Fruit fly (Drosophila melanogaster): ENCODE results near the gene CG46521.
"Not testable (repeated sequence)": the region's sequence is repeated elsewhere in the genome, so short reads cannot be mapped to it uniquely, and the experiment has no call there.

Gene CG46521

dm6 chrX:22251282-22251681 is 9.9 kb downstream of the CG46521 start, which contains the start of gene CG41562:
TSS of gene CG41562 (plus strand) at chrX:22251582.
- not testable (repeated sequence) for TF ChIP-seq CG7045 (GFP tag; optimal IDR thresholded peaks at IDR 0.05); CG11617 (GFP tag; optimal IDR thresholded peaks at IDR 0.05); CG7101 (tag; optimal IDR thresholded peaks at IDR 0.05)
